Fruit fly (Drosophila melanogaster): ENCODE measurements around the gene phu.

phu gene

DNA sequence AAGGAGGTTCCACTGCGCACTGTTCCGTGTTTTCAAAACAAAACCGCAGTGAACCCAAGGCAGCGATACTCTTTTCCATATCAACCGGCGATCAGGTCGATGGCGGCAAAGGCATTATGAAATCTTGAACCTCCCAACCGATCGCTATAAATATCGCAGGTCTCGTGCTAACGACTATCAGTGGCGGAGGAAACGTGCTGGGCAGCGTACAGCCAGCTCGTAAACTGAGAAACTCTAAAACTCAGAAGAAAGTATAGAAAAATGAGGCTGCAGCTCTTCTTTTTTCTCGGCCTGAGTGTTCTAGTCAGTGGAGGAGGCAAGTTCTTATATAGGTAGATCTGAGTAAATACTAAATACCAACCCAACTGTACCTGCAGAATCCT lies at the start of gene phu:
phu (plus strand) TSS at position 175 of the 383 bp plus-strand sequence.
- TF ChIP-seq woc (GFP tag; optimal IDR thresholded peaks at IDR 0.05), result no peak

DNA sequence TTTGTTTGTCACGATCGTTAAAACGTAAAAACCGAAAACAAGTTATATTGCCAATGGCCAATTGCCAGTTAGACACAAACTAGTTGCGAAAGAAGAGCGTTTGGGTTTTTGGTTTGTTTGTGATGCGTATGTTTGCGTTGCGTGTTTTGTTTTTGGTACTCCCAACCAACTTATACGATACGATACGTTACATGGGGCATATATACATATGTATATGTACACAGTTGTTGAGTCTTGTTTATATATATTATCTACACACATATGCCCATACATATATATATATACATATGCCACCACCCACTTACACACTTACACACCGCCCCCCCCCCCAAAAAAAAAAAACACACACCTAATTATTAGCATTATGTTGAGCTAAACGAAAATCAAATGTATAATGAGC lies 46.3 kb upstream of the phu start:
- no peak for TF ChIP-seq dsf (GFP tag; optimal IDR thresholded peaks at IDR 0.05; ENCODE audit: borderline replicate concordance)
- no peak for TF ChIP-seq Rel (GFP tag; optimal IDR thresholded peaks at IDR 0.05)
- TF ChIP-seq Rel (tag; optimal IDR thresholded peaks at IDR 0.05), result no peak
- TF ChIP-seq dl (GFP tag; optimal IDR thresholded peaks at IDR 0.05; ENCODE audit: insufficient read depth in 1 of 2, partially characterized antibody in 2 of 2), result no peak
- TF ChIP-seq Hr78 (GFP tag; optimal IDR thresholded peaks at IDR 0.05), result no peak

dm6 chr3R:9450672-9451071 lies 43.9 kb upstream of the phu start:
- TF ChIP-seq GATAd (GFP tag; optimal IDR thresholded peaks at IDR 0.05) (no peak), Dfd (GFP tag; optimal IDR thresholded peaks at IDR 0.05) (peak; percentile 30), Rel (GFP tag; optimal IDR thresholded peaks at IDR 0.05) (no peak), Rel (tag; optimal IDR thresholded peaks at IDR 0.05) (no peak)

DNA sequence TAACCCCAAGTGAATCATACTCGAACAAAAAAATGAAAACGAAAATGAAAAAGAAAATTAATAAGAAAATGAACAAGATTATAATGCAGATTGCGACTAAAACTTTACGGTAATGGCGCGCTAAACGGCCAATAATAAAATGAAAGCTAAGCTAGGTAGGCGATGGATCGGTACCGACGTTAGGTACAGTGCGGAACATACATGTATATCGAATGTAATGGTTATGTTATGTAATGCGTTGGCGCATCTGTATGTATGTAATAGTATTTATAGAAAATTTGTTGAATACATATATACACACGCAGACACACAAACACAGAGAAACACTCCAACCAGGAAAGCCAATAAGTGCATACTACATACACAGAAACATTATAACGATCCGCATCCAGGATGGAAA lies 39.6 kb upstream of the phu start:
- TF ChIP-seq br (GFP tag; optimal IDR thresholded peaks at IDR 0.05) (no peak), dsf (GFP tag; optimal IDR thresholded peaks at IDR 0.05; ENCODE audit: borderline replicate concordance) (no peak), Rel (GFP tag; optimal IDR thresholded peaks at IDR 0.05) (no peak), Rel (tag; optimal IDR thresholded peaks at IDR 0.05) (no peak), Hnf4 (GFP tag; optimal IDR thresholded peaks at IDR 0.05) (no peak), tai (GFP tag; optimal IDR thresholded peaks at IDR 0.05) (no peak), Mio (GFP tag; optimal IDR thresholded peaks at IDR 0.05) (no peak), Dif (GFP tag; optimal IDR thresholded peaks at IDR 0.05; ENCODE audit: partially characterized antibody) (no peak), Hr83 (GFP tag; optimal IDR thresholded peaks at IDR 0.05; ENCODE audit: poor library complexity, severe bottlenecking) (no peak)

dm6 chr3R:9456373-9456772 lies 38.2 kb upstream of the phu start, which contains the start of gene GstZ1:
Gene GstZ1 (minus strand): TSS chr3R:9456546.
- TF ChIP-seq brk (GFP tag; optimal IDR thresholded peaks at IDR 0.05) (peak; percentile 69), lola (GFP tag; optimal IDR thresholded peaks at IDR 0.05) (no peak), Vsx2 (GFP tag; optimal IDR thresholded peaks at IDR 0.05; ENCODE audit: partially characterized antibody) (peak; percentile 7), GATAd (GFP tag; optimal IDR thresholded peaks at IDR 0.05) (no peak), N (GFP tag; optimal IDR thresholded peaks at IDR 0.05) (no peak), fru (GFP tag; optimal IDR thresholded peaks at IDR 0.05) (peak; percentile 22), CrebA (GFP tag; optimal IDR thresholded peaks at IDR 0.05; ENCODE audit: borderline replicate concordance) (peak; percentile 33), Myc (optimal IDR thresholded peaks at IDR 0.05) (peak; percentile 52), sv (GFP tag; optimal IDR thresholded peaks at IDR 0.05) (no peak)

DNA sequence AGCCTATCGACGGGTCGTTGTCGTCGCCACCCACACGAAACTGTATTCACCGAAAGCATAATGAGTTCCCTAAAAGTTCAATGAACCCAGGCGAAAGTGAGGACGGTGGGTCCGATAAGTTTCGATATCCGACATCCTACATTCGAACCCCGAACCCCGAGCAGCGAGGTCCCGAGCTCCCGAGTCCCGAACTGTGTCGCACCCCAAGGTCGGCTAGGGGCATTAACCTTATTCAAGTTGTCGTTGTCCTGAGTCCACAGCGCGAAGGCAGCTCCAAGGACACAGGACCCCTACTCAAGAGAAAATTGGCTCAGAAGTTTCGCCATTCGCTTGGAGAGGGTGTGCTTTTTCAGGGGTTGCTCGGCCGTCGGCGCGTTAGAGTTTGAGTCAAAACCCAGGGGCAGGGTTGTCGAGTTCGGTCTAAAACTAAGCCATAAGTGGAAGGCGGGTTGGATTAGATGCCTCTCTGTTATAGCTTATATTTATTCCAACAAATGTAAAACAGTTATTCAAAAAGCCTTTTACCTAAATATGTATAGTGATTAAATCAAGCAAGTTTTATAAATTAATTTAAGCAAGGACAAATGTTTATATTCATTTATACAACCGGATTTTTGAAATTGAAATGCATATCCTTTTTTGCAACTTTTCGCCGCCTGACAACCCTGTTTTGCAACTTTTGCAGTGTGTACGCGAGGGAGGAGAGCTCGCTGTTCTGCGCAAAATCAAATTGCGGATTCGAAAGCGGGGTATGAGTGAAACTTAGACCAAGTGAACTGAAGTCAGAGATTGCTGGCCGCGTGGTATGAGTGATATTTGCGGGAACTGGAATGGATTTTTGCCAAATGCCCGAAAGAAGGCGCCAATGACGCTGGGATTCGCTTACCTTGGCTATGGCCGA lies 35.0 kb upstream of the phu start:
- peak; percentile 47 for TF ChIP-seq OdsH (GFP tag; optimal IDR thresholded peaks at IDR 0.05)
- peak; percentile 52 for TF ChIP-seq ey (GFP tag; optimal IDR thresholded peaks at IDR 0.05)
- no peak for TF ChIP-seq dl (GFP tag; optimal IDR thresholded peaks at IDR 0.05; ENCODE audit: insufficient read depth in 1 of 2, partially characterized antibody in 2 of 2)
- TF ChIP-seq CG9705 (GFP tag; optimal IDR thresholded peaks at IDR 0.05), result peak; percentile 47
- TF ChIP-seq woc (GFP tag; optimal IDR thresholded peaks at IDR 0.05), result peak; percentile 38
- TF ChIP-seq brk (GFP tag; optimal IDR thresholded peaks at IDR 0.05), result no peak
- no peak for TF ChIP-seq tai (GFP tag; optimal IDR thresholded peaks at IDR 0.05)
- TF ChIP-seq jim (GFP tag; optimal IDR thresholded peaks at IDR 0.05), result no peak
- no peak for TF ChIP-seq pan (optimal IDR thresholded peaks at IDR 0.05)
- TF ChIP-seq h (GFP tag; optimal IDR thresholded peaks at IDR 0.05), result peak; percentile 53
- peak; percentile 68 for TF ChIP-seq br (GFP tag; optimal IDR thresholded peaks at IDR 0.05)
- peak; percentile 27 for TF ChIP-seq psq (GFP tag; optimal IDR thresholded peaks at IDR 0.05)
- peak; percentile 25 for TF ChIP-seq Hnf4 (GFP tag; optimal IDR thresholded peaks at IDR 0.05)
- no peak for TF ChIP-seq N (GFP tag; optimal IDR thresholded peaks at IDR 0.05)
- TF ChIP-seq foxo (GFP tag; optimal IDR thresholded peaks at IDR 0.05), result peak in 1 of 2 experiments; percentile 71
- no peak for TF ChIP-seq Sp1 (GFP tag; optimal IDR thresholded peaks at IDR 0.05)
- no peak for TF ChIP-seq Mio (GFP tag; optimal IDR thresholded peaks at IDR 0.05)
- TF ChIP-seq Myc (optimal IDR thresholded peaks at IDR 0.05), result no peak
- TF ChIP-seq Jra (GFP tag; optimal IDR thresholded peaks at IDR 0.05), result no peak
- TF ChIP-seq CrebA (GFP tag; optimal IDR thresholded peaks at IDR 0.05; ENCODE audit: borderline replicate concordance), result no peak
- TF ChIP-seq CG32264 (GFP tag; optimal IDR thresholded peaks at IDR 0.05), result no peak
- peak; percentile 64 for TF ChIP-seq fru (GFP tag; optimal IDR thresholded peaks at IDR 0.05)
- TF ChIP-seq Dfd (GFP tag; optimal IDR thresholded peaks at IDR 0.05), result no peak
- TF ChIP-seq rgr (GFP tag; optimal IDR thresholded peaks at IDR 0.05), result peak; percentile 40
- TF ChIP-seq sv (GFP tag; optimal IDR thresholded peaks at IDR 0.05), result peak; percentile 43
- no peak for TF ChIP-seq sage (GFP tag; optimal IDR thresholded peaks at IDR 0.05)
- TF ChIP-seq HLH106 (tag; optimal IDR thresholded peaks at IDR 0.05), result peak; percentile 73
